Fruit fly (Drosophila melanogaster) whole organism, embryonic: ENCODE measurements around the gene nAChRalpha7.

Experiments
- B-H1 ChIP-seq: fragments of 200-800 bp; sonication (Bioruptor generic); IDR thresholded peaks from 3 replicates; pipeline ENCODE4 v1.3.6; 2022; ENCODE audit warnings: missing biosample characterization, missing genetic modification characterization
- CG10366 ChIP-seq: fragments of 200-800 bp; sonication (Bioruptor generic); IDR thresholded peaks from 2 replicates; pipeline ENCODE4 v1.3.6; 2022; ENCODE audit warnings: missing biosample characterization, missing genetic modification characterization
- CG10431 ChIP-seq: fragments of 200-800 bp; sonication (Bioruptor generic); optimal IDR thresholded peaks from 3 replicates; lab custom pipeline; 2018; ENCODE audit warnings: missing biosample characterization, mild to moderate bottlenecking, missing genetic modification characterization
- CG11247 ChIP-seq: fragments of 200-800 bp; sonication (Bioruptor generic); IDR thresholded peaks from 2 replicates; pipeline ENCODE4 v1.3.6; 2022; ENCODE audit warnings: missing biosample characterization, missing genetic modification characterization
- CG12942 ChIP-seq: fragments of 200-800 bp; sonication (Bioruptor generic); optimal IDR thresholded peaks from 3 replicates; lab custom pipeline; 2016; ENCODE audit warnings: missing biosample characterization, missing genetic modification characterization
- CG13296 ChIP-seq: fragments of 200-800 bp; sonication (Bioruptor generic); optimal IDR thresholded peaks from 3 replicates; lab custom pipeline; 2018; ENCODE audit warnings: missing biosample characterization, mild to moderate bottlenecking, missing genetic modification characterization
- CG13424 ChIP-seq: fragments of 200-800 bp; sonication (Bioruptor generic); optimal IDR thresholded peaks from 2 replicates; lab custom pipeline; 2019; ENCODE audit warnings: missing biosample characterization, mild to moderate bottlenecking, missing genetic modification characterization, moderate library complexity
- CG15514 ChIP-seq: fragments of 200-800 bp; sonication (Bioruptor generic); optimal IDR thresholded peaks from 3 replicates; lab custom pipeline; 2017; ENCODE audit warnings: missing biosample characterization, missing genetic modification characterization, mild to moderate bottlenecking, moderate library complexity, missing genetic modification reagents
- CG17385 ChIP-seq: fragments of 200-800 bp; sonication (Bioruptor generic); optimal IDR thresholded peaks from 3 replicates; lab custom pipeline; 2018; ENCODE audit warnings: missing biosample characterization, mild to moderate bottlenecking, missing genetic modification characterization
- CG18764 ChIP-seq: fragments of 200-800 bp; sonication (Bioruptor generic); optimal IDR thresholded peaks from 3 replicates; lab custom pipeline; 2016; ENCODE audit warnings: missing biosample characterization, missing genetic modification characterization
- CG2129 ChIP-seq: fragments of 200-800 bp; sonication (Bioruptor generic); IDR thresholded peaks from 2 replicates; pipeline ENCODE4 v1.3.6; 2022; ENCODE audit warnings: missing biosample characterization, missing genetic modification characterization; ENCODE audit not compliant: partially characterized antibody
- CG2202 ChIP-seq: fragments of 200-800 bp; sonication (Bioruptor generic); optimal IDR thresholded peaks from 2 replicates; lab custom pipeline; 2018; ENCODE audit warnings: missing biosample characterization, mild to moderate bottlenecking, missing genetic modification characterization
- CG2875 ChIP-seq: fragments of 200-800 bp; sonication (Bioruptor generic); optimal IDR thresholded peaks from 2 replicates; lab custom pipeline; 2017; ENCODE audit warnings: missing biosample characterization, mild to moderate bottlenecking, missing genetic modification characterization, missing genetic modification reagents
- CG31365 ChIP-seq: fragments of 200-800 bp; sonication (Bioruptor generic); optimal IDR thresholded peaks from 2 replicates; lab custom pipeline; 2018; ENCODE audit warnings: missing biosample characterization, mild to moderate bottlenecking, missing genetic modification characterization
- CG3995 ChIP-seq: fragments of 200-800 bp; sonication (Bioruptor generic); optimal IDR thresholded peaks from 3 replicates; lab custom pipeline; 2016; ENCODE audit warnings: missing biosample characterization, missing genetic modification characterization
- CG42726 ChIP-seq: fragments of 200-800 bp; sonication (Bioruptor generic); IDR thresholded peaks from 2 replicates; pipeline ENCODE4 v1.3.6; 2022; ENCODE audit warnings: missing biosample characterization, missing genetic modification characterization; ENCODE audit not compliant: partially characterized antibody
- CG43689 ChIP-seq: fragments of 200-800 bp; sonication (Bioruptor generic); IDR thresholded peaks from 2 replicates; pipeline ENCODE4 v1.3.6; 2022; ENCODE audit warnings: missing biosample characterization, missing genetic modification characterization
- CG6854 ChIP-seq: fragments of 200-800 bp; sonication (Bioruptor generic); optimal IDR thresholded peaks from 3 replicates; lab custom pipeline; 2017; ENCODE audit warnings: missing biosample characterization, mild to moderate bottlenecking, missing genetic modification characterization
- CG8765 ChIP-seq: fragments of 200-800 bp; sonication (Bioruptor generic); IDR thresholded peaks from 2 replicates; pipeline ENCODE4 v1.3.6; 2022; ENCODE audit warnings: missing biosample characterization, missing genetic modification characterization
- CG9437 ChIP-seq: fragments of 200-800 bp; sonication (Bioruptor generic); optimal IDR thresholded peaks from 2 replicates; lab custom pipeline; 2018; ENCODE audit warnings: missing biosample characterization, mild to moderate bottlenecking, missing genetic modification characterization
- CG9876 ChIP-seq: fragments of 200-800 bp; sonication (Bioruptor generic); optimal IDR thresholded peaks from 2 replicates; lab custom pipeline; 2016; ENCODE audit warnings: missing biosample characterization, missing genetic modification characterization
- D19A ChIP-seq: fragments of 200-800 bp; optimal IDR thresholded peaks from 3 replicates; lab custom pipeline; 2019; ENCODE audit warnings: missing biosample characterization, mild to moderate bottlenecking, missing genetic modification characterization, moderate library complexity
- Ets97D ChIP-seq: fragments of 200-800 bp; sonication (Bioruptor generic); optimal IDR thresholded peaks from 3 replicates; lab custom pipeline; 2016; ENCODE audit warnings: missing biosample characterization, missing genetic modification characterization
- Fer1 ChIP-seq: fragments of 200-800 bp; sonication (Bioruptor generic); optimal IDR thresholded peaks from 2 replicates; lab custom pipeline; 2017; ENCODE audit warnings: missing biosample characterization, mild to moderate bottlenecking, missing genetic modification characterization
- HmgD ChIP-seq: fragments of 200-800 bp; sonication (Bioruptor generic); optimal IDR thresholded peaks from 3 replicates; lab custom pipeline; 2016; ENCODE audit warnings: missing biosample characterization, missing genetic modification characterization
- MTF-1 ChIP-seq: fragments of 200-800 bp; sonication (Bioruptor generic); optimal IDR thresholded peaks from 2 replicates; lab custom pipeline; 2018; ENCODE audit warnings: missing biosample characterization, mild to moderate bottlenecking, missing genetic modification characterization, borderline replicate concordance
- Ravus ChIP-seq: fragments of 200-800 bp; sonication (Bioruptor generic); IDR thresholded peaks from 2 replicates; pipeline ENCODE4 v1.3.6; 2022; ENCODE audit warnings: missing biosample characterization, missing genetic modification characterization
- Rx ChIP-seq: fragments of 200-800 bp; sonication (Bioruptor generic); IDR thresholded peaks from 2 replicates; pipeline ENCODE4 v1.3.6; 2022; ENCODE audit warnings: missing biosample characterization, missing genetic modification characterization
- ase ChIP-seq: fragments of 200-800 bp; sonication (Bioruptor generic); IDR thresholded peaks from 3 replicates; pipeline ENCODE4 v1.3.6; 2022; ENCODE audit warnings: missing biosample characterization, missing genetic modification characterization
- bowl ChIP-seq: fragments of 200-800 bp; sonication (Bioruptor generic); IDR thresholded peaks from 2 replicates; pipeline ENCODE4 v1.3.6; 2022; ENCODE audit warnings: missing biosample characterization, missing genetic modification characterization
- chif ChIP-seq, 2 experiments: fragments of 200-800 bp; sonication (Bioruptor generic); optimal IDR thresholded peaks; 3 replicates each; lab custom pipeline; 2016; ENCODE audit warnings: missing biosample characterization in 2 of 2, missing genetic modification characterization in 2 of 2
- chinmo ChIP-seq: fragments of 200-800 bp; sonication (Bioruptor generic); IDR thresholded peaks from 4 replicates; pipeline ENCODE4 v1.3.6; 2022; ENCODE audit warnings: missing biosample characterization, missing genetic modification characterization; ENCODE audit not compliant: partially characterized antibody
- chm ChIP-seq: fragments of 200-800 bp; sonication (Bioruptor generic); IDR thresholded peaks from 2 replicates; pipeline ENCODE4 v1.3.6; 2022; ENCODE audit warnings: missing biosample characterization, missing genetic modification characterization
- dmrt11E ChIP-seq: fragments of 200-800 bp; sonication (Bioruptor generic); optimal IDR thresholded peaks from 3 replicates; lab custom pipeline; 2018; ENCODE audit warnings: missing biosample characterization, mild to moderate bottlenecking, missing genetic modification characterization, moderate library complexity
- fru ChIP-seq: fragments of >200 bp; optimal IDR thresholded peaks from 2 replicates; lab custom pipeline; 2017
- gcm ChIP-seq: fragments of 200-800 bp; sonication (Bioruptor generic); optimal IDR thresholded peaks from 2 replicates; lab custom pipeline; 2019; ENCODE audit warnings: missing biosample characterization, mild to moderate bottlenecking, missing genetic modification characterization, moderate library complexity
- hb ChIP-seq: fragments of 200-800 bp; sonication (Bioruptor generic); IDR thresholded peaks from 3 replicates; pipeline ENCODE4 v1.3.6; 2022; ENCODE audit warnings: missing biosample characterization, missing genetic modification characterization; ENCODE audit not compliant: partially characterized antibody
- insv ChIP-seq, 2 experiments: fragments of 200-800 bp; sonication (Bioruptor generic); optimal IDR thresholded peaks; 3 replicates each; lab custom pipeline; 2016 to 2018; ENCODE audit warnings: missing biosample characterization in 2 of 2, missing genetic modification characterization in 2 of 2
- kay ChIP-seq: fragments of 200-800 bp; sonication (Bioruptor generic); optimal IDR thresholded peaks from 2 replicates; lab custom pipeline; 2016; ENCODE audit warnings: missing biosample characterization, missing genetic modification characterization
- lola ChIP-seq, 3 experiments: fragments of >200 bp in 2 of 3; fragments of 200-800 bp in 1 of 3; sonication (Bioruptor generic) in 1 of 3; optimal IDR thresholded peaks; 2 replicates each; lab custom pipeline; 2017 to 2019; ENCODE audit warnings: missing biosample characterization in 3 of 3, missing genetic modification characterization in 3 of 3, mild to moderate bottlenecking in 1 of 3, moderate library complexity in 1 of 3
- oc ChIP-seq: fragments of 200-800 bp; sonication (Bioruptor generic); optimal IDR thresholded peaks from 2 replicates; lab custom pipeline; 2018; ENCODE audit warnings: missing biosample characterization, mild to moderate bottlenecking, missing genetic modification characterization, moderate library complexity
- onecut ChIP-seq: fragments of 200-800 bp; sonication (Bioruptor generic); IDR thresholded peaks from 2 replicates; pipeline ENCODE4 v1.3.6; 2022; ENCODE audit warnings: missing biosample characterization, missing genetic modification characterization
- pita ChIP-seq: fragments of 200-800 bp; sonication (Bioruptor generic); optimal IDR thresholded peaks from 2 replicates; lab custom pipeline; 2017; ENCODE audit warnings: missing biosample characterization, mild to moderate bottlenecking, missing genetic modification characterization
- pzg ChIP-seq: fragments of 200-800 bp; sonication (Bioruptor generic); optimal IDR thresholded peaks from 3 replicates; lab custom pipeline; 2018; ENCODE audit warnings: missing biosample characterization, mild to moderate bottlenecking, missing genetic modification characterization, moderate library complexity
- ranshi ChIP-seq: fragments of 200-800 bp; sonication (Bioruptor generic); IDR thresholded peaks from 2 replicates; pipeline ENCODE4 v1.3.6; 2022; ENCODE audit warnings: missing biosample characterization, missing genetic modification characterization
- run ChIP-seq: fragments of 200-800 bp; sonication (Bioruptor generic); optimal IDR thresholded peaks from 3 replicates; lab custom pipeline; 2018; ENCODE audit warnings: missing biosample characterization, mild to moderate bottlenecking, missing genetic modification characterization
- sens-2 ChIP-seq: fragments of 200-800 bp; sonication (Bioruptor generic); IDR thresholded peaks from 2 replicates; pipeline ENCODE4 v1.3.6; 2022; ENCODE audit warnings: missing biosample characterization, missing genetic modification characterization
- twi ChIP-seq: fragments of 200-800 bp; optimal IDR thresholded peaks from 2 replicates; lab custom pipeline; 2019; ENCODE audit warnings: missing biosample characterization, mild to moderate bottlenecking, missing genetic modification characterization, moderate library complexity

Gene nAChRalpha7

DNA sequence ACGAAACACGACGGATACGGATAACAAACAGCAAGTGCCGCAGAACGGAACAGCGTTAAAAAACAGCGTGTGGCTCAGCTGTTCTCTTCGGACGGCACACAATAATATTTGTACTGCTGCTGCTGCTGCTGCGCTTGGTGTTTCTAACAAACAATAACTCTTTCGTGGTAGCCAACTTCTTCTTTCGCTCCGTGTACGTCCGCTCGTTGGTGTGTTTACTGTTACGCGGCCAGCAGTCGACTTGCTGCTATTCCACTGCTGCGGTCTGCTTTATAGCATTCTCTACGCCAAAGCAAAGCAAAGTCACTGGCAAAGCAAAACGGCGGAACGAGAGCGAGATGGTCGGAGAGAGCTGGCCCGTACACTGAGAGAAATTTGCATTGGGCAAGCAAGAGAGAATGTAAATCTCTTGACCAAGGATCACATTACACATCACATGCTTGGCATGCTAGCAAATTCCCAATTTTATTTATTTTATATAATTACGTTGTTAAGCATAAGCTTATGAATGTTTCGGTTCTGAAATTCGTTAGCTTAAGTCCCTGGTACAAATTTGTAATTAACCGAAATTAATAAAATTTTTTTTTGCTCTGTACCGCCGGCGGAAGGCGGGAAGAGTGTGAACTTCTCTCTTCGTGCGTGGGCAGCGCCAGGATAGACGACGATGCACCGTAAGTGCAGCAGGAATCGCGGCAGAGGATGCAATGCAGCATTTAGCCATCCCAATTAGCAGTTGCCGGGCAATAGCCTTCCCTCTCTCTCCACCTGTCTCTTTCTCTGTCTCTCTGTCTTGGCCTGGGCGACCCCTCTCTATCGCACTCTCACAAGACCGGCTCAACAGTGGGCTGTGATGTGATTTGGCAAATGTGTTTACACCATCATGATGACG is 26.2 kb downstream of the nAChRalpha7 start, which contains the start of gene out:
out (minus strand) TSS at position 287 of the 889 bp plus-strand sequence.
- peak; percentile 86 for TF ChIP-seq CG12942 (GFP tag; lab: Kevin White, UChicago)
- peak; percentile 87 for TF ChIP-seq CG15514
- TF ChIP-seq twi (tag; lab: Kevin White, UChicago): peak; percentile 85
- TF ChIP-seq CG31365 (tag; lab: Kevin White, UChicago): peak; percentile 71
- TF ChIP-seq HmgD: no peak
- peak; percentile 84 for TF ChIP-seq CG18764 (GFP tag; lab: Kevin White, UChicago)
- peak; percentile 83 for TF ChIP-seq run (tag; lab: Kevin White, UChicago)
- TF ChIP-seq CG2202 (tag; lab: Kevin White, UChicago): peak; percentile 87
- peak; percentile 49 for TF ChIP-seq CG3995 (GFP tag; lab: Kevin White, UChicago)
- peak; percentile 91 for TF ChIP-seq gcm (GFP tag; lab: Kevin White, UChicago)
- peak; percentile 93 for TF ChIP-seq CG10366
- TF ChIP-seq CG11247 (GFP tag; lab: Robert Waterston, UW): peak; percentile 88
- TF ChIP-seq pita (GFP tag; lab: Kevin White, UChicago): no peak
- peak; percentile 90 for TF ChIP-seq CG17385
- TF ChIP-seq dmrt11E (tag; lab: Kevin White, UChicago): peak; percentile 95
- TF ChIP-seq chif (GFP tag; optimal IDR thresholded peaks at IDR 0.05; lab: Kevin White, UChicago): peak; percentile 76 to 91
- peak; percentile 95 for TF ChIP-seq CG13424 (tag; lab: Kevin White, UChicago)
- TF ChIP-seq fru (lab: Kevin White, UChicago): no peak
- peak; percentile 82 for TF ChIP-seq CG43689 (GFP tag; lab: Robert Waterston, UW)
- peak; percentile 22 to 53 for TF ChIP-seq insv (GFP tag; optimal IDR thresholded peaks at IDR 0.05; lab: Kevin White, UChicago)
- TF ChIP-seq ranshi (GFP tag; lab: Robert Waterston, UW): peak; percentile 92
- TF ChIP-seq Rx: peak; percentile 94
- peak; percentile 79 for TF ChIP-seq Ravus (GFP tag; lab: Robert Waterston, UW)
- peak; percentile 89; the same call in 3 of the 4 replicates for TF ChIP-seq chinmo
- peak; percentile 87 for TF ChIP-seq bowl (GFP tag; lab: Robert Waterston, UW)
- peak; percentile 90 for TF ChIP-seq CG13296
- TF ChIP-seq CG42726 (GFP tag; lab: Robert Waterston, UW): peak; percentile 16; the same call in 1 of the 2 replicates
- peak; percentile 91 for TF ChIP-seq B-H1 (GFP tag; lab: Robert Waterston, UW)
- TF ChIP-seq oc (tag; lab: Kevin White, UChicago): peak; percentile 91
- peak; percentile 88 for TF ChIP-seq sens-2 (GFP tag; lab: Robert Waterston, UW)
- TF ChIP-seq ase (GFP tag; lab: Robert Waterston, UW): peak; percentile 88
- TF ChIP-seq CG8765 (GFP tag; lab: Robert Waterston, UW): peak; percentile 90
- peak in 1 of 3 experiments; percentile 94 for TF ChIP-seq lola (GFP tag; optimal IDR thresholded peaks at IDR 0.05; lab: Kevin White, UChicago)
- TF ChIP-seq D19A: peak; percentile 90
- TF ChIP-seq chm: peak; percentile 91
- peak; percentile 86 for TF ChIP-seq MTF-1
- peak; percentile 91 for TF ChIP-seq CG6854 (GFP tag; lab: Kevin White, UChicago)
- peak; percentile 91 for TF ChIP-seq CG2875 (GFP tag; lab: Kevin White, UChicago)
- TF ChIP-seq Fer1 (GFP tag; lab: Kevin White, UChicago): peak; percentile 95
- peak; percentile 82 for TF ChIP-seq CG10431
- no peak for TF ChIP-seq hb
- TF ChIP-seq onecut: peak; percentile 87
- TF ChIP-seq CG9437: peak; percentile 89
- TF ChIP-seq CG9876 (GFP tag; lab: Kevin White, UChicago): peak; percentile 51
- TF ChIP-seq pzg: no peak
- TF ChIP-seq Ets97D (GFP tag; lab: Kevin White, UChicago): peak; percentile 40
- no peak for TF ChIP-seq CG2129 (GFP tag; lab: Robert Waterston, UW)
- TF ChIP-seq kay (GFP tag; lab: Kevin White, UChicago): peak; percentile 86
